ENCODE assay signal across 5 fruit fly cellular contexts in the genomic region with DNA sequence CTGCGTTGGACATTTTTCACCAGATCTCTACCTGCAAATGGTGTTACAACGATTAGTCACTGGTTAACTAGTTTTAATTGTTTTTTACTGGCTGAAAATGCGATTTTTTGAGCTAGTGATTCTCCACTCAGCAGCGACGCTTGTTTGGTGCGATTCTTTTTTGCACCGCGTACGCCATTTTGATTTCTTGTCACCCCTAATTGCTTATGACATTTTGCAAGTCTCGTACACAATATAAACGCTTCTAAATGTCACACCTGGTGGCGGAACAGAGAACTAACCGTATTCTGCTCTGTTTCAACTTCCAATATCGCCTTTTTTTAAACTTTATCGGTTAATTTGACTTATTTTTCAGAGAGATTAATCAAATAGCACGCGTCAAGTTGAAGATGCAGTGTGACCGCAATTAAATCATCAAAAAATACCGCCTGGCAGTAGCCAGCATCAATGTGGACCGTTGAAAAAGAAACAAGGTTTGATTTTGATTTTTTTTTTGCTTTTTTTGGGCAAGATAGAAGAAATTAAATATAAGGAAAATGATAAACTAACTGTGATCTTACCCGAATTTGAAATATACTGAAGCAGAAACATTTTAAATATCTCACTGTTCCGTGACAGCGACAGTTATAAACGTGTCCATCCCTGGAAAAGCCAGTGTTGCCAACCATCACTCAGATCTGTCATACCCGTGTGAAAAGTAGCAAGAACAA.
TF ChIP-seq lines count a peak whose summit lies in the region.

A gene (plus strand): TSS at position 430 of the 710 bp plus-strand sequence.
A gene (minus strand): TSS at position 491 of the 710 bp plus-strand sequence.

TF ChIP-seq in whole organism, adult, 20 proteins besides CTCF, POLR2A, EP300 and RAD21 (continued from another document):
- TF ChIP-seq Hr96 (GFP tag; optimal IDR thresholded peaks at IDR 0.05; lab: Kevin White, UChicago) (no peak), CG1620 (GFP tag; optimal IDR thresholded peaks at IDR 0.05; lab: Kevin White, UChicago) (peak; percentile 81), cnc (optimal IDR thresholded peaks at IDR 0.05; lab: Kevin White, UChicago) (no peak)

TF ChIP-seq in whole organism, embryonic, 481 proteins besides CTCF, POLR2A, EP300 and RAD21 (continued from another document and continues in another):
- no peak for TF ChIP-seq schlank (tag; optimal IDR thresholded peaks at IDR 0.05; lab: Kevin White, UChicago)
- peak; percentile 71 for TF ChIP-seq CG31441 (GFP tag; IDR thresholded peaks at IDR 0.05; lab: Robert Waterston, UW)
- peak; percentile 35 for TF ChIP-seq twi (tag; optimal IDR thresholded peaks at IDR 0.05; lab: Kevin White, UChicago)
- no peak for TF ChIP-seq corto (GFP tag; optimal IDR thresholded peaks at IDR 0.05; lab: Kevin White, UChicago)
- no peak for TF ChIP-seq CG15479 (GFP tag; optimal IDR thresholded peaks at IDR 0.05; lab: Kevin White, UChicago)
- TF ChIP-seq NFAT (GFP tag; IDR thresholded peaks at IDR 0.05; lab: Robert Waterston, UW) = peak; percentile 82
- TF ChIP-seq Atf6 (GFP tag; IDR thresholded peaks at IDR 0.05; lab: Robert Waterston, UW) = peak; percentile 46; the same call in 1 of the 2 replicates
- peak; percentile 83 for TF ChIP-seq Hr3 (GFP tag; optimal IDR thresholded peaks at IDR 0.05; lab: Kevin White, UChicago)
- TF ChIP-seq CG9797 (GFP tag; optimal IDR thresholded peaks at IDR 0.05; lab: Kevin White, UChicago) = peak; percentile 89
- no peak for TF ChIP-seq CG14860 (GFP tag; IDR thresholded peaks at IDR 0.05; lab: Robert Waterston, UW; ENCODE audit: partially characterized antibody)
- TF ChIP-seq CG8290 (GFP tag; optimal IDR thresholded peaks at IDR 0.05; lab: Kevin White, UChicago) = peak; percentile 86
- peak; percentile 53 to 69 for TF ChIP-seq CG8290 (tag; optimal IDR thresholded peaks at IDR 0.05; lab: Kevin White, UChicago)
- no peak for TF ChIP-seq Dip2 (GFP tag; IDR thresholded peaks at IDR 0.05; lab: Robert Waterston, UW)
- TF ChIP-seq CG2712 (tag; optimal IDR thresholded peaks at IDR 0.05; lab: Kevin White, UChicago) = peak; percentile 79
- TF ChIP-seq dpn (GFP tag; optimal IDR thresholded peaks at IDR 0.05; lab: Kevin White, UChicago) = peak; percentile 86 to 89
- no peak for TF ChIP-seq CG17568 (GFP tag; optimal IDR thresholded peaks at IDR 0.05; lab: Kevin White, UChicago)
- TF ChIP-seq HmgZ (tag; optimal IDR thresholded peaks at IDR 0.05; lab: Kevin White, UChicago) = peak; percentile 82
- peak; percentile 88 for TF ChIP-seq bab2 (GFP tag; optimal IDR thresholded peaks at IDR 0.05; lab: Kevin White, UChicago)
- 0 out of 3 replicates have a peak, but pooled peaks have one; percentile 37 for TF ChIP-seq knrl (GFP tag; IDR thresholded peaks at IDR 0.05; lab: Robert Waterston, UW; ENCODE audit: partially characterized antibody)
- peak; percentile 60; the same call in 2 of the 3 replicates for TF ChIP-seq B-H1 (GFP tag; IDR thresholded peaks at IDR 0.05; lab: Robert Waterston, UW)
- TF ChIP-seq Hmr (GFP tag; optimal IDR thresholded peaks at IDR 0.05; lab: Kevin White, UChicago) = peak; percentile 78
- TF ChIP-seq CkIIα-i1 (GFP tag; IDR thresholded peaks at IDR 0.05; lab: Robert Waterston, UW) = no peak
- TF ChIP-seq gcm2 (GFP tag; optimal IDR thresholded peaks at IDR 0.05; lab: Kevin White, UChicago) = peak; percentile 64
- peak; percentile 90 for TF ChIP-seq mam (GFP tag; optimal IDR thresholded peaks at IDR 0.05; lab: Kevin White, UChicago)
- TF ChIP-seq ato (GFP tag; IDR thresholded peaks at IDR 0.05; lab: Robert Waterston, UW; ENCODE audit: partially characterized antibody) = no peak
- TF ChIP-seq emc (GFP tag; optimal IDR thresholded peaks at IDR 0.05; lab: Kevin White, UChicago) = peak; percentile 62
- peak; percentile 57 for TF ChIP-seq Elba2 (GFP tag; optimal IDR thresholded peaks at IDR 0.05; lab: Kevin White, UChicago)
- TF ChIP-seq CG15696 (tag; optimal IDR thresholded peaks at IDR 0.05; lab: Kevin White, UChicago) = peak; percentile 77

TF ChIP-seq in whole organism, prepupa, 60 proteins besides CTCF, POLR2A, EP300 and RAD21 (continued from another document):
- TF ChIP-seq CG8632 (GFP tag; optimal IDR thresholded peaks at IDR 0.05; lab: Kevin White, UChicago) (no peak), fkh (GFP tag; optimal IDR thresholded peaks at IDR 0.05; lab: Kevin White, UChicago) (peak; percentile 34), cyc (GFP tag; optimal IDR thresholded peaks at IDR 0.05; lab: Kevin White, UChicago) (peak; percentile 65), Eip75B (GFP tag; optimal IDR thresholded peaks at IDR 0.05; lab: Kevin White, UChicago) (peak; percentile 68), vri (GFP tag; optimal IDR thresholded peaks at IDR 0.05; lab: Kevin White, UChicago) (peak; percentile 88), Lpt (GFP tag; optimal IDR thresholded peaks at IDR 0.05; lab: Kevin White, UChicago) (peak; percentile 50), CG34406 (GFP tag; optimal IDR thresholded peaks at IDR 0.05; lab: Kevin White, UChicago) (peak; percentile 17), CG3919 (GFP tag; optimal IDR thresholded peaks at IDR 0.05; lab: Kevin White, UChicago) (peak; percentile 56), CG11294 (GFP tag; IDR thresholded peaks at IDR 0.05; lab: Robert Waterston, UW) (no peak), Eip78C (GFP tag; lab: Kevin White, UChicago) (peak; percentile 84), Smox (GFP tag; optimal IDR thresholded peaks at IDR 0.05; lab: Kevin White, UChicago) (peak; percentile 72), Met (GFP tag; optimal IDR thresholded peaks at IDR 0.05; lab: Kevin White, UChicago) (no peak), achi (GFP tag; optimal IDR thresholded peaks at IDR 0.05; lab: Kevin White, UChicago) (peak; percentile 99), OdsH (GFP tag; optimal IDR thresholded peaks at IDR 0.05; lab: Kevin White, UChicago) (peak; percentile 75), Sox15 (GFP tag; optimal IDR thresholded peaks at IDR 0.05; lab: Kevin White, UChicago) (peak; percentile 54), eg (GFP tag; IDR thresholded peaks at IDR 0.05; lab: Robert Waterston, UW) (no peak; the same call in 2 of the 3 replicates), CG11902 (GFP tag; optimal IDR thresholded peaks at IDR 0.05; lab: Kevin White, UChicago) (no peak), dac (GFP tag; optimal IDR thresholded peaks at IDR 0.05; lab: Kevin White, UChicago) (peak; percentile 15), Hr4 (GFP tag; optimal IDR thresholded peaks at IDR 0.05; lab: Kevin White, UChicago) (peak; percentile 76), Ets21C (GFP tag; optimal IDR thresholded peaks at IDR 0.05; lab: Kevin White, UChicago) (peak; percentile 66), topi (GFP tag; optimal IDR thresholded peaks at IDR 0.05; lab: Kevin White, UChicago) (peak; percentile 57), Hr38 (GFP tag; optimal IDR thresholded peaks at IDR 0.05; lab: Kevin White, UChicago) (no peak), CG8119 (GFP tag; IDR thresholded peaks at IDR 0.05; lab: Robert Waterston, UW) (peak; percentile 48; the same call in 1 of the 3 replicates), CG10669 (GFP tag; optimal IDR thresholded peaks at IDR 0.05; lab: Kevin White, UChicago) (no peak), CG1621 (tag; optimal IDR thresholded peaks at IDR 0.05; lab: Kevin White, UChicago) (peak; percentile 34), spab (GFP tag; optimal IDR thresholded peaks at IDR 0.05; lab: Kevin White, UChicago) (no peak)

TF ChIP-seq in whole organism, pupa, 21 proteins besides CTCF, POLR2A, EP300 and RAD21 (continued from another document):
- TF ChIP-seq Ets98B (GFP tag; IDR thresholded peaks at IDR 0.05; lab: Robert Waterston, UW) = peak; percentile 63
- peak; percentile 23 for TF ChIP-seq CG8301 (tag; optimal IDR thresholded peaks at IDR 0.05; lab: Kevin White, UChicago)
TF ChIP-seq in whole organism, pupa: peak in this region for 10.

TF ChIP-seq in whole organism, wandering third instar larva, 38 proteins besides CTCF, POLR2A, EP300 and RAD21 (continued from another document):
- peak; percentile 74 for TF ChIP-seq rgr (GFP tag; optimal IDR thresholded peaks at IDR 0.05; lab: Kevin White, UChicago)
- no peak for TF ChIP-seq Hr78 (GFP tag; optimal IDR thresholded peaks at IDR 0.05; lab: Kevin White, UChicago)
- TF ChIP-seq psq (GFP tag; optimal IDR thresholded peaks at IDR 0.05; lab: Kevin White, UChicago) = peak; percentile 43
- peak in 1 of 2 experiments; percentile 80 for TF ChIP-seq foxo (GFP tag; optimal IDR thresholded peaks at IDR 0.05; lab: Kevin White, UChicago)
- no peak for TF ChIP-seq Rel (GFP tag; optimal IDR thresholded peaks at IDR 0.05; lab: Kevin White, UChicago)
- no peak for TF ChIP-seq Rel (tag; optimal IDR thresholded peaks at IDR 0.05; lab: Kevin White, UChicago)
- peak; percentile 77 for TF ChIP-seq h (GFP tag; optimal IDR thresholded peaks at IDR 0.05; lab: Kevin White, UChicago)
- TF ChIP-seq jim (GFP tag; optimal IDR thresholded peaks at IDR 0.05; lab: Kevin White, UChicago) = peak; percentile 24
